Fruit fly (Drosophila melanogaster): ENCODE data around the gene Yod1.

Gene Yod1

dm6 chr3L:5184860-5185639 is 51.4 kb downstream of the Yod1 start (continued):
- peak; percentile 76 for TF ChIP-seq gem (tag; optimal IDR thresholded peaks at IDR 0.05)
- no peak for TF ChIP-seq Gsc (GFP tag; IDR thresholded peaks at IDR 0.05)
- peak; percentile 70 for TF ChIP-seq CG7556 (GFP tag; optimal IDR thresholded peaks at IDR 0.05)
- TF ChIP-seq CG9727 (GFP tag; optimal IDR thresholded peaks at IDR 0.05): peak; percentile 64
- TF ChIP-seq CG17802 (tag; optimal IDR thresholded peaks at IDR 0.05): no peak
- TF ChIP-seq zf30C (GFP tag; optimal IDR thresholded peaks at IDR 0.05): peak; percentile 46
- TF ChIP-seq Hsf (GFP tag; optimal IDR thresholded peaks at IDR 0.05): peak; percentile 31
- no peak; the same call in 1 of the 2 replicates for TF ChIP-seq Drgx (GFP tag; IDR thresholded peaks at IDR 0.05)
- peak; percentile 55 for TF ChIP-seq Xbp1 (GFP tag; optimal IDR thresholded peaks at IDR 0.05)
- TF ChIP-seq Bteb2 (GFP tag; optimal IDR thresholded peaks at IDR 0.05): peak; percentile 19
- no peak for TF ChIP-seq sima (GFP tag; optimal IDR thresholded peaks at IDR 0.05)
- no peak for TF ChIP-seq Opbp (GFP tag; IDR thresholded peaks at IDR 0.05; ENCODE audit: partially characterized antibody)
- no peak; the same call in none of the 2 replicates for TF ChIP-seq CG14441 (GFP tag; IDR thresholded peaks at IDR 0.05)
- TF ChIP-seq Dref (GFP tag; IDR thresholded peaks at IDR 0.05): no peak
- no peak for TF ChIP-seq CG42726 (GFP tag; IDR thresholded peaks at IDR 0.05; ENCODE audit: partially characterized antibody)
- TF ChIP-seq Stat92E (GFP tag; optimal IDR thresholded peaks at IDR 0.05): peak in 1 of 3 experiments; percentile 27
- no peak for TF ChIP-seq lov (optimal IDR thresholded peaks at IDR 0.05)
- TF ChIP-seq lov (GFP tag; IDR thresholded peaks at IDR 0.05): peak; percentile 69; the same call in 1 of the 3 replicates
- TF ChIP-seq twi (tag; optimal IDR thresholded peaks at IDR 0.05): no peak
- no peak for TF ChIP-seq maf-S (GFP tag; optimal IDR thresholded peaks at IDR 0.05)
- peak; percentile 29 for TF ChIP-seq CG12104 (GFP tag; optimal IDR thresholded peaks at IDR 0.05)
- no peak for TF ChIP-seq CG17568 (GFP tag; optimal IDR thresholded peaks at IDR 0.05)
- TF ChIP-seq CG15696 (tag; optimal IDR thresholded peaks at IDR 0.05): no peak
- peak; percentile 11 for TF ChIP-seq slp2 (GFP tag; optimal IDR thresholded peaks at IDR 0.05)
- TF ChIP-seq CG18011 (GFP tag; optimal IDR thresholded peaks at IDR 0.05): peak; percentile 31
- peak; percentile 42; the same call in 1 of the 2 replicates for TF ChIP-seq CG32767 (GFP tag; IDR thresholded peaks at IDR 0.05)
- TF ChIP-seq CG2875 (GFP tag; optimal IDR thresholded peaks at IDR 0.05): no peak
- TF ChIP-seq ranshi (GFP tag; IDR thresholded peaks at IDR 0.05): no peak; the same call in 1 of the 2 replicates
- peak; percentile 82 for TF ChIP-seq ewg (GFP tag; optimal IDR thresholded peaks at IDR 0.05)
- no peak for TF ChIP-seq otp (GFP tag; IDR thresholded peaks at IDR 0.05)
- no peak for TF ChIP-seq CG15601 (tag; optimal IDR thresholded peaks at IDR 0.05)
- peak; percentile 56 for TF ChIP-seq CG10543 (GFP tag; optimal IDR thresholded peaks at IDR 0.05)
- TF ChIP-seq zfh2 (GFP tag; optimal IDR thresholded peaks at IDR 0.05): peak; percentile 48
- TF ChIP-seq CG11085 (GFP tag; IDR thresholded peaks at IDR 0.05): no peak
- no peak for TF ChIP-seq sob (GFP tag; IDR thresholded peaks at IDR 0.05)
- peak; percentile 54; the same call in 1 of the 2 replicates for TF ChIP-seq lmd (GFP tag; IDR thresholded peaks at IDR 0.05)
- no peak for TF ChIP-seq CG15514 (GFP tag; optimal IDR thresholded peaks at IDR 0.05)
- no peak for TF ChIP-seq H15 (GFP tag; IDR thresholded peaks at IDR 0.05)
- TF ChIP-seq gce (GFP tag; IDR thresholded peaks at IDR 0.05): 0 out of 3 replicates have a peak, but pooled peaks have one; percentile 2
- TF ChIP-seq CG12942 (GFP tag; optimal IDR thresholded peaks at IDR 0.05): peak; percentile 58
- TF ChIP-seq en (GFP tag; optimal IDR thresholded peaks at IDR 0.05): no peak
- TF ChIP-seq CG4360 (GFP tag; IDR thresholded peaks at IDR 0.05): no peak; the same call in 1 of the 2 replicates
- TF ChIP-seq Hr78 (GFP tag; optimal IDR thresholded peaks at IDR 0.05): no peak
- TF ChIP-seq CG11456 (GFP tag; IDR thresholded peaks at IDR 0.05): peak; percentile 63; the same call in 2 of the 3 replicates
- peak; percentile 24 for TF ChIP-seq chn (GFP tag; optimal IDR thresholded peaks at IDR 0.05)
- no peak for TF ChIP-seq D (optimal IDR thresholded peaks at IDR 0.05)
- peak; percentile 24 for TF ChIP-seq D (GFP tag; optimal IDR thresholded peaks at IDR 0.05)
- no peak for TF ChIP-seq cas (GFP tag; IDR thresholded peaks at IDR 0.05)
- peak; percentile 21 for TF ChIP-seq CG6254 (GFP tag; optimal IDR thresholded peaks at IDR 0.05)

Data from whole organism, embryonic.